Worm (Caenorhabditis elegans) whole organism, midembryonic: ENCODE results near the gene npr-22.

Source experiments
- T22C8.4 ChIP-seq: fragments of 200-800 bp; sonication (Bioruptor generic); IDR thresholded peaks from 2 replicates; pipeline ENCODE4 v1.3.6; 2022; ENCODE audit warnings: missing genetic modification characterization, missing compliant biosample characterization
- cog-1 ChIP-seq: sonication (generic microtip); optimal IDR thresholded peaks from 2 replicates; lab custom pipeline; 2016; ENCODE audit warnings: missing genetic modification characterization, missing compliant biosample characterization
- flt-1 ChIP-seq: fragments of 200-800 bp; sonication (Bioruptor generic); IDR thresholded peaks from 2 replicates; pipeline ENCODE4 v1.3.6; 2022; ENCODE audit warnings: missing genetic modification characterization, missing compliant biosample characterization
- klf-2 ChIP-seq: fragments of 200-800 bp; sonication (Bioruptor generic); conservative IDR thresholded peaks from 2 replicates; pipeline ENCODE4 v1.3.6; 2022; ENCODE audit warnings: missing genetic modification reagents, missing genetic modification characterization, missing compliant biosample characterization
- med-1 ChIP-seq: sonication (generic microtip); optimal IDR thresholded peaks from 2 replicates; lab custom pipeline; 2017; ENCODE audit warnings: missing genetic modification characterization, mild to moderate bottlenecking, missing compliant biosample characterization, antibody characterized with exemption, missing genetic modification reagents; ENCODE audit not compliant: insufficient read depth
- ztf-23 ChIP-seq: fragments of 200-800 bp; sonication (Bioruptor generic); IDR thresholded peaks from 2 replicates; pipeline ENCODE4 v1.3.6; 2022; ENCODE audit warnings: missing genetic modification reagents, missing genetic modification characterization, missing compliant biosample characterization
- ztf-29 ChIP-seq: fragments of 200-800 bp; sonication (Bioruptor generic); IDR thresholded peaks from 2 replicates; pipeline ENCODE4 v1.3.6; 2022; ENCODE audit warnings: missing genetic modification reagents, missing genetic modification characterization, missing compliant biosample characterization

ce11 chrIV:8528345-8528744 is 30.9 kb upstream of the npr-22 start:
- TF ChIP-seq T22C8.4 = no peak
- no peak for TF ChIP-seq flt-1 (GFP tag; lab: Robert Waterston, UW)
- no peak for TF ChIP-seq cog-1 (tag; lab: Kevin White, UChicago)
- TF ChIP-seq med-1 (GFP tag; lab: Kevin White, UChicago) = no peak
- TF ChIP-seq ztf-29 = no peak
- TF ChIP-seq ztf-23 (GFP tag; lab: Robert Waterston, UW) = no peak
- TF ChIP-seq klf-2 = no peak
